Worm (Caenorhabditis elegans) whole organism, L4 larva: Measurements from ENCODE around the gene msra-1.

Experiments used
- Y75B8A.6 ChIP-seq: fragments of 200-800 bp; sonication (Bioruptor generic); IDR thresholded peaks from 2 replicates; pipeline ENCODE4 v1.3.6; 2022; ENCODE audit warnings: missing genetic modification reagents, missing genetic modification characterization, missing compliant biosample characterization
- ceh-44 ChIP-seq: fragments of 200-800 bp; sonication (Bioruptor generic); IDR thresholded peaks from 2 replicates; pipeline ENCODE4 v1.3.6; 2022; ENCODE audit warnings: missing genetic modification reagents, missing genetic modification characterization, missing compliant biosample characterization
- ces-1 ChIP-seq: fragments of 150-350 bp; sonication (generic microtip); optimal IDR thresholded peaks from 4 replicates; lab custom pipeline; 2014; ENCODE audit warnings: missing biosample characterization, missing genetic modification reagents, missing genetic modification characterization
- fkh-10 ChIP-seq: fragments of 150-350 bp; optimal IDR thresholded peaks from 2 replicates; lab custom pipeline; 2014; ENCODE audit warnings: missing biosample characterization, missing genetic modification reagents, missing genetic modification characterization
- hif-1 ChIP-seq, 2 experiments: sonication (generic microtip); optimal IDR thresholded peaks; 2 replicates each; lab custom pipeline; 2016 to 2017; ENCODE audit warnings: missing compliant biosample characterization in 2 of 2, missing genetic modification characterization in 2 of 2, missing genetic modification reagents in 2 of 2, missing genotype in 2 of 2, mild to moderate bottlenecking in 1 of 2
- lsy-2 ChIP-seq, 2 experiments: fragments of 150-350 bp in 1 of 2; sonication (generic microtip) in 1 of 2; optimal IDR thresholded peaks; 2 replicates each; lab custom pipeline; 2014 to 2017; ENCODE audit warnings: missing biosample characterization in 2 of 2, missing genetic modification characterization in 2 of 2
- mep-1 ChIP-seq: fragments of 150-350 bp; sonication (generic microtip); optimal IDR thresholded peaks from 3 replicates; lab custom pipeline; 2014; ENCODE audit warnings: missing biosample characterization, missing genetic modification characterization
- mes-2 ChIP-seq: sonication (generic microtip); optimal IDR thresholded peaks from 2 replicates; lab custom pipeline; 2016; ENCODE audit warnings: missing genotype, mild to moderate bottlenecking, missing genetic modification characterization, missing compliant biosample characterization; ENCODE audit not compliant: poor library complexity, severe bottlenecking
- nhr-237 ChIP-seq: sonication (generic microtip); optimal IDR thresholded peaks from 2 replicates; lab custom pipeline; 2017; ENCODE audit warnings: missing biosample characterization, missing genetic modification characterization
- nhr-6 ChIP-seq: fragments of 150-350 bp; optimal IDR thresholded peaks from 2 replicates; lab custom pipeline; 2014; ENCODE audit warnings: missing biosample characterization, missing genetic modification characterization
- php-3 ChIP-seq: fragments of 200-800 bp; sonication (Bioruptor generic); IDR thresholded peaks from 2 replicates; pipeline ENCODE4 v1.3.6; 2022; ENCODE audit warnings: missing genetic modification reagents, missing genetic modification characterization, missing compliant biosample characterization
- snpc-4 ChIP-seq: fragments of 150-350 bp; optimal IDR thresholded peaks from 2 replicates; lab custom pipeline; 2014; ENCODE audit warnings: missing biosample characterization, missing genetic modification characterization
- unc-62 ChIP-seq, 3 experiments: fragments of 150-350 bp in 1 of 3; sonication (generic microtip); optimal IDR thresholded peaks in 2 of 3; peaks in 1 of 3; 1 replicate in 1 of 3; 2 replicates in 2 of 3; lab custom pipeline; 2014 to 2017; ENCODE audit warnings: missing biosample characterization in 3 of 3, missing genetic modification characterization in 3 of 3, missing genetic modification reagents in 3 of 3, missing genotype in 1 of 3
- ztf-11 ChIP-seq: fragments of 150-350 bp; optimal IDR thresholded peaks from 2 replicates; lab custom pipeline; 2014; ENCODE audit warnings: missing biosample characterization, missing genetic modification characterization

DNA sequence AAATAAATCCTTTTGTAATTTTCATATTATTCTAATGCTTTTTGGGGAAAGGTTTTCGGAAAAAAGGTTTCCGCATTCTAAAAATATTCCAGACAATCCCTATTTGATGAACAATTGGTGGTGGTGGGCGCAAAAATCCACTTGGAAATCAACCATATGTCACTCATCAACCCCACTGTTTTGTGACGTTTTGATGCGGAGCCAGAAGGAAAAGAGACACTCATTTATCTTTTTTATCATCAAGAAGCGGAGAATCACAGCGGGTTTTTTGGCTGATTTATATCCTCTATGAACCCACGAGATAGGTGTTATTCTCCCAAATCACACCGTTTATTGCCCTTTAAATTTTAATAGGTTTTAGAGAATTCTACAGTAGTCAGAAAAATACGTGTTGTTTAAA lies 6.7 kb downstream of the msra-1 start:
- TF ChIP-seq mes-2 (tag; lab: Kevin White, UChicago) (no peak), fkh-10 (GFP tag; lab: Kevin White, UChicago) (no peak), ztf-11 (tag; lab: Kevin White, UChicago) (no peak), unc-62 (GFP tag; optimal IDR thresholded peaks at IDR 0.05 in 1 of 2; lab: Kevin White, UChicago) (no peak), unc-62 (tag; optimal IDR thresholded peaks at IDR 0.05; lab: Kevin White, UChicago) (no peak), snpc-4 (tag; lab: Kevin White, UChicago) (no peak), hif-1 (tag; optimal IDR thresholded peaks at IDR 0.05; lab: Kevin White, UChicago) (no peak), mep-1 (no peak), lsy-2 (tag; optimal IDR thresholded peaks at IDR 0.05; lab: Kevin White, UChicago) (no peak), ces-1 (no peak), ceh-44 (GFP tag; lab: Robert Waterston, UW) (no peak), php-3 (no peak), nhr-6 (tag; lab: Kevin White, UChicago) (no peak), Y75B8A.6 (GFP tag; lab: Robert Waterston, UW) (no peak), nhr-237 (tag; lab: Kevin White, UChicago) (no peak)
